Fruit fly (Drosophila melanogaster) whole organism, wandering third instar larva: ENCODE data around the gene CG8564.

Source experiments
- Dif ChIP-seq: fragments of 200-275, 200-300 bp; sonication (Bioruptor generic); optimal IDR thresholded peaks from 2 replicates; lab custom pipeline; 2018; ENCODE audit warnings: missing biosample characterization, missing genetic modification characterization; ENCODE audit not compliant: partially characterized antibody
- Myc ChIP-seq: fragments of >200 bp; optimal IDR thresholded peaks from 2 replicates; lab custom pipeline; 2017
- br ChIP-seq: fragments of 200-800 bp; sonication (Bioruptor generic); optimal IDR thresholded peaks from 2 replicates; lab custom pipeline; 2016; ENCODE audit warnings: missing biosample characterization, missing genetic modification characterization
- ey ChIP-seq: fragments of 200-800 bp; sonication (Bioruptor generic); optimal IDR thresholded peaks from 2 replicates; lab custom pipeline; 2016; ENCODE audit warnings: missing biosample characterization, missing genetic modification characterization
- lola ChIP-seq: fragments of >200 bp; optimal IDR thresholded peaks from 2 replicates; lab custom pipeline; 2017; ENCODE audit warnings: missing biosample characterization, missing genetic modification characterization
- rgr ChIP-seq: fragments of 200-800 bp; sonication (Bioruptor generic); optimal IDR thresholded peaks from 3 replicates; lab custom pipeline; 2016; ENCODE audit warnings: missing biosample characterization, mild to moderate bottlenecking, missing genetic modification characterization

DNA sequence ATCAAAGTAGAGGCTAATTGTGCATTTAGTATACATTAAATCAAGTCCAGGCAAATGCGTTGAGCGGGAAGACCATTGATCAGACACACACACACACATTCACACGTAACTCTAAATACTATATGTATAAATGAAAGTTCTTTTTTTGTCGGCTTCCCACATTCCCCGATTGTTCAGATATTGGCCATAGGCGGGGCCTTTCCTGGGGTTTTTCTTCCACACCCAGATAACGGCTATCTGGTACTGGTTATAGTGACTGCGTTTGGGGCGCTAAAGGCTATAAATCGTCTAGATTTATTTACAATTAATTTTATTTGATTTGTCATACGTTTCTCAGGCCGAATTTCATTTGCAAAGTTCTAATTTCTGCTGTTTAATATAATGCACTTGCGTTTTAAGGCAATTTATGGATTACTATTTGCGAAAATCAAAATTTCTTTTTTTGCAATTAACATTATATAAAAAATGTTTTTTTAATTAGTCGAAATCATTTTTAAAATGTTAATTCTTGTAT, 45.2 kb upstream of the CG8564 start:
- TF ChIP-seq Myc (no peak), Dif (no peak), lola (GFP tag; lab: Kevin White, UChicago) (no peak), ey (GFP tag; lab: Kevin White, UChicago) (no peak), br (GFP tag; lab: Kevin White, UChicago) (no peak), rgr (GFP tag; lab: Kevin White, UChicago) (no peak)
